Fruit fly (Drosophila melanogaster): ENCODE measurements around the gene vanin-like.

vanin-like gene

dm6 chrX:6193183-6193810 lies 9.1 kb downstream of the vanin-like start (continued):
- TF ChIP-seq zf30C (GFP tag; optimal IDR thresholded peaks at IDR 0.05): no peak
- no peak for TF ChIP-seq CG17802 (tag; optimal IDR thresholded peaks at IDR 0.05)
- TF ChIP-seq Hr78 (GFP tag; optimal IDR thresholded peaks at IDR 0.05): peak in 1 of 2 experiments; percentile 16
- TF ChIP-seq HLH54F (GFP tag; optimal IDR thresholded peaks at IDR 0.05): peak; percentile 27
- TF ChIP-seq Gug (GFP tag; IDR thresholded peaks at IDR 0.05): peak; percentile 75
- TF ChIP-seq Dek (tag; optimal IDR thresholded peaks at IDR 0.05): peak; percentile 88
- no peak for TF ChIP-seq usp (GFP tag; optimal IDR thresholded peaks at IDR 0.05)
- peak; percentile 71 for TF ChIP-seq sug (tag; optimal IDR thresholded peaks at IDR 0.05)
- peak; percentile 90 for TF ChIP-seq Xrp1 (GFP tag; IDR thresholded peaks at IDR 0.05)
- peak; percentile 60 for TF ChIP-seq CG1233 (GFP tag; optimal IDR thresholded peaks at IDR 0.05)
- TF ChIP-seq esg (GFP tag; conservative IDR thresholded peaks at IDR 0.05): peak; percentile 88
- peak; percentile 92 for TF ChIP-seq Fer1 (GFP tag; optimal IDR thresholded peaks at IDR 0.05)
- TF ChIP-seq CG17385 (GFP tag; optimal IDR thresholded peaks at IDR 0.05): peak; percentile 75
- peak; percentile 8 for TF ChIP-seq CG13624 (GFP tag; optimal IDR thresholded peaks at IDR 0.05)
- peak; percentile 53 for TF ChIP-seq CG12155 (GFP tag; optimal IDR thresholded peaks at IDR 0.05)
- TF ChIP-seq lmd (GFP tag; IDR thresholded peaks at IDR 0.05): peak; percentile 88
- no peak for TF ChIP-seq da (GFP tag; optimal IDR thresholded peaks at IDR 0.05)
- no peak for TF ChIP-seq Atf-2 (GFP tag; optimal IDR thresholded peaks at IDR 0.05)
- peak; percentile 79 for TF ChIP-seq ATbp (GFP tag; optimal IDR thresholded peaks at IDR 0.05)
- peak; percentile 93 for TF ChIP-seq Ets65A (GFP tag)
- TF ChIP-seq seq (GFP tag; IDR thresholded peaks at IDR 0.05): peak; percentile 83
- peak; percentile 59 for TF ChIP-seq CG17568 (GFP tag; optimal IDR thresholded peaks at IDR 0.05)
- peak; percentile 14 for TF ChIP-seq CG4328 (GFP tag; optimal IDR thresholded peaks at IDR 0.05)
- TF ChIP-seq CG12236 (GFP tag; optimal IDR thresholded peaks at IDR 0.05): no peak
- TF ChIP-seq CG17186 (GFP tag; optimal IDR thresholded peaks at IDR 0.05): no peak
- peak; percentile 54 for TF ChIP-seq gsb-n (tag; optimal IDR thresholded peaks at IDR 0.05)
- peak; percentile 91 for TF ChIP-seq CG6689 (GFP tag; IDR thresholded peaks at IDR 0.05)
- TF ChIP-seq Trl (optimal IDR thresholded peaks at IDR 0.05): no peak
- TF ChIP-seq Trl (GFP tag; optimal IDR thresholded peaks at IDR 0.05): peak; percentile 13
- peak; percentile 65 for TF ChIP-seq CG10147 (GFP tag; optimal IDR thresholded peaks at IDR 0.05)
- no peak for TF ChIP-seq Dll (GFP tag; IDR thresholded peaks at IDR 0.05; ENCODE audit: partially characterized antibody)
- no peak for TF ChIP-seq lola (GFP tag; optimal IDR thresholded peaks at IDR 0.05)
- no peak for TF ChIP-seq emc (GFP tag; optimal IDR thresholded peaks at IDR 0.05)
- TF ChIP-seq org-1 (GFP tag; optimal IDR thresholded peaks at IDR 0.05): peak; percentile 76
- TF ChIP-seq CG1832 (GFP tag; optimal IDR thresholded peaks at IDR 0.05): no peak
- TF ChIP-seq CG7786 (GFP tag; optimal IDR thresholded peaks at IDR 0.05): no peak
- TF ChIP-seq MTF-1 (GFP tag; optimal IDR thresholded peaks at IDR 0.05; ENCODE audit: borderline replicate concordance): peak; percentile 30
- TF ChIP-seq sob (GFP tag; IDR thresholded peaks at IDR 0.05): peak; percentile 93
- no peak for TF ChIP-seq Elba2 (GFP tag; optimal IDR thresholded peaks at IDR 0.05)
- peak; percentile 69 for TF ChIP-seq Blimp-1 (GFP tag; optimal IDR thresholded peaks at IDR 0.05)
- no peak for TF ChIP-seq CG2202 (tag; optimal IDR thresholded peaks at IDR 0.05)
- TF ChIP-seq sqz (GFP tag; optimal IDR thresholded peaks at IDR 0.05): peak; percentile 1
- peak; percentile 66 for TF ChIP-seq onecut (GFP tag; IDR thresholded peaks at IDR 0.05)
- peak; percentile 75 for TF ChIP-seq CG6854 (GFP tag; optimal IDR thresholded peaks at IDR 0.05)
- TF ChIP-seq maf-S (GFP tag; optimal IDR thresholded peaks at IDR 0.05): no peak
- no peak for TF ChIP-seq Sry-δ (GFP tag; optimal IDR thresholded peaks at IDR 0.05)
- no peak for TF ChIP-seq CG9797 (GFP tag; optimal IDR thresholded peaks at IDR 0.05)
- no peak for TF ChIP-seq lbe (GFP tag; optimal IDR thresholded peaks at IDR 0.05)
- peak; percentile 48 for TF ChIP-seq CG3407 (GFP tag; optimal IDR thresholded peaks at IDR 0.05)
- TF ChIP-seq CG12219 (GFP tag; optimal IDR thresholded peaks at IDR 0.05): peak; percentile 33
